Fruit fly (Drosophila melanogaster) whole organism, larva: ENCODE measurements around the gene Itgbn.

Experiments
- noc ChIP-seq: fragments of 200-800 bp; sonication (Bioruptor generic); optimal IDR thresholded peaks from 3 replicates; lab custom pipeline; 2019; ENCODE audit warnings: missing biosample characterization, mild to moderate bottlenecking, missing genetic modification characterization, moderate library complexity

Gene Itgbn

dm6 chr2L:21070825-21071224 is 18.0 kb downstream of the Itgbn start:
- TF ChIP-seq noc (tag; lab: Kevin White, UChicago), result no peak

- TF ChIP-seq noc (tag; lab: Kevin White, UChicago), result no peak
Measured at dm6 chr2L:21071435-21071834, 18.6 kb downstream of the Itgbn start, which contains the start of gene CG9265. TSS of gene CG9265 (minus strand) at chr2L:21071502.

- no peak for TF ChIP-seq noc (tag; lab: Kevin White, UChicago)
Measured at dm6 chr2L:21072389-21072788, 19.6 kb downstream of the Itgbn start.

dm6 chr2L:21073300-21073699 is 20.5 kb downstream of the Itgbn start:
- no peak for TF ChIP-seq noc (tag; lab: Kevin White, UChicago)

- no peak for TF ChIP-seq noc (tag; lab: Kevin White, UChicago)
Measured at dm6 chr2L:21073818-21074217, 21.0 kb downstream of the Itgbn start.

dm6 chr2L:21075105-21075504 is 22.3 kb downstream of the Itgbn start, which contains the start of gene tadr:
TSS of gene tadr (plus strand) at chr2L:21075405.
- no peak for TF ChIP-seq noc (tag; lab: Kevin White, UChicago)

- TF ChIP-seq noc (tag; lab: Kevin White, UChicago), result no peak
Measured at dm6 chr2L:21077849-21078248, 25.0 kb downstream of the Itgbn start.

- TF ChIP-seq noc (tag; lab: Kevin White, UChicago), result no peak
Measured at dm6 chr2L:21082444-21083201, 29.8 kb downstream of the Itgbn start, which contains the start of gene CG33511. TSS of gene CG33511 (minus strand) at chr2L:21082494.

dm6 chr2L:21084268-21084667 is 31.4 kb downstream of the Itgbn start, which contains the start of gene CG33510:
TSS of gene CG33510 (minus strand) at chr2L:21084326.
- peak; percentile 83 for TF ChIP-seq noc (tag; lab: Kevin White, UChicago)

- TF ChIP-seq noc (tag; lab: Kevin White, UChicago), result no peak
Measured at dm6 chr2L:21086406-21086805, 33.6 kb downstream of the Itgbn start, which contains the start of gene CG33509. TSS of gene CG33509 (minus strand) at chr2L:21086506.

dm6 chr2L:21088651-21089050 is 35.8 kb downstream of the Itgbn start, which contains the start of gene ppk13:
TSS of gene ppk13 (minus strand) at chr2L:21088751.
- no peak for TF ChIP-seq noc (tag; lab: Kevin White, UChicago)

- TF ChIP-seq noc (tag; lab: Kevin White, UChicago), result no peak
Measured at dm6 chr2L:21089075-21089474, 36.2 kb downstream of the Itgbn start, which contains the start of gene CG9259. TSS of gene CG9259 (plus strand) at chr2L:21089375.

- no peak for TF ChIP-seq noc (tag; lab: Kevin White, UChicago)
Measured at dm6 chr2L:21090958-21091357, 38.1 kb downstream of the Itgbn start, which contains the start of gene CG14397. TSS of gene CG14397 (plus strand) at chr2L:21091227.

dm6 chr2L:21096448-21096994 is 43.7 kb downstream of the Itgbn start, which contains the start of gene CG34136:
TSS of gene CG34136 (plus strand) at chr2L:21096922.
- TF ChIP-seq noc (tag; lab: Kevin White, UChicago), result no peak

- TF ChIP-seq noc (tag; lab: Kevin White, UChicago), result no peak
Measured at dm6 chr2L:21097850-21098249, 45.0 kb downstream of the Itgbn start.

- no peak for TF ChIP-seq noc (tag; lab: Kevin White, UChicago)
Measured at dm6 chr2L:21102399-21103108, 49.7 kb downstream of the Itgbn start, which contains the start of gene CG9257. TSS of gene CG9257 (plus strand) at chr2L:21102743.
